Worm (Caenorhabditis elegans) whole organism, L4/young adult: ENCODE measurements around the gene sul-1.

Experiments
- W03F9.2 ChIP-seq: fragments of 150-350 bp; optimal IDR thresholded peaks from 2 replicates; lab custom pipeline; 2014; ENCODE audit warnings: missing biosample characterization, missing genetic modification characterization
- dao-5 ChIP-seq: sonication (generic microtip); optimal IDR thresholded peaks from 2 replicates; lab custom pipeline; 2016; ENCODE audit warnings: missing genotype, missing genetic modification characterization, moderate library complexity, missing compliant biosample characterization
- him-1 ChIP-seq: sonication (generic microtip); optimal IDR thresholded peaks from 2 replicates; lab custom pipeline; 2016; ENCODE audit warnings: missing genotype, missing genetic modification reagents, missing genetic modification characterization, missing compliant biosample characterization

Gene sul-1

DNA sequence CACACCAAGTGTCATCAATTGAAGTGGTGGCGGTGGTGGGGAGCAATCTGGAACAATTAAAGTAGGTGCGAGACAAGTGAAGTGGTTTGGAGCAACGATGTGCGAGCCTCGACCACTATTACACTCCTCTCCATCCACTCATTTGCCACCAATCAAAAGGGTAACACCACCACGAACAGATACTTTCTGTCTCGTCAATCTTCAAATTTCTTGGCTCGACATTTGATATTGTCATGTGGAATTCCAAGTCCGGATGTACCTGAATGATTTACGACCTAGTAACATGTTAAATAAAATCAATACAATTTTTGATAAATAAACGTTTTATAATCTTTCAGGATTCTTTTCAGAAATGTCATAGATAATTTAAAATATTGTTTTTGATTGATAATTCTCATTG lies at the start of gene sul-1:
TSS of gene sul-1 (minus strand) at position 101 of the 400 bp plus-strand sequence.
- TF ChIP-seq W03F9.2 (tag; lab: Kevin White, UChicago): no peak
- TF ChIP-seq dao-5 (tag; lab: Kevin White, UChicago): no peak
- no peak for TF ChIP-seq him-1 (tag; lab: Kevin White, UChicago)

DNA sequence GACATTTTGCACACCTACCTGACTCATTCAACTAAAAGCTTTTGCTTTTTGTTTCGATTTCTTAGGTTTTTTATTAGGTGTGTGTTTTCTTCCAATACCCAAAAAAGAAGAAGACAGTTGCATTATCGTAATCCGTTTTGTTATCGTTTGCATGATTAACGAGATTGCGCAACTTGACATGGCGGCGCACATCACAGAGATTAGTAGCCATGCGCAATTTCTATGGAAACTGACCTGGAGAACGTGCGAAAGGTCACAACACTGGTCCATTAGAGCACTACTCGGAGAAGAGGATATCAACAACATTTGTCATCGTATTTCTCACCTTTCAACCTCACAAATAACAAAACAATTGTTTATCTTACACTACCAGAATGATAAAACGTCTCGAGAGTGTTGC lies 46.1 kb upstream of the sul-1 start:
- no peak for TF ChIP-seq dao-5 (tag; lab: Kevin White, UChicago)
- TF ChIP-seq W03F9.2 (tag; lab: Kevin White, UChicago): no peak
- no peak for TF ChIP-seq him-1 (tag; lab: Kevin White, UChicago)

DNA sequence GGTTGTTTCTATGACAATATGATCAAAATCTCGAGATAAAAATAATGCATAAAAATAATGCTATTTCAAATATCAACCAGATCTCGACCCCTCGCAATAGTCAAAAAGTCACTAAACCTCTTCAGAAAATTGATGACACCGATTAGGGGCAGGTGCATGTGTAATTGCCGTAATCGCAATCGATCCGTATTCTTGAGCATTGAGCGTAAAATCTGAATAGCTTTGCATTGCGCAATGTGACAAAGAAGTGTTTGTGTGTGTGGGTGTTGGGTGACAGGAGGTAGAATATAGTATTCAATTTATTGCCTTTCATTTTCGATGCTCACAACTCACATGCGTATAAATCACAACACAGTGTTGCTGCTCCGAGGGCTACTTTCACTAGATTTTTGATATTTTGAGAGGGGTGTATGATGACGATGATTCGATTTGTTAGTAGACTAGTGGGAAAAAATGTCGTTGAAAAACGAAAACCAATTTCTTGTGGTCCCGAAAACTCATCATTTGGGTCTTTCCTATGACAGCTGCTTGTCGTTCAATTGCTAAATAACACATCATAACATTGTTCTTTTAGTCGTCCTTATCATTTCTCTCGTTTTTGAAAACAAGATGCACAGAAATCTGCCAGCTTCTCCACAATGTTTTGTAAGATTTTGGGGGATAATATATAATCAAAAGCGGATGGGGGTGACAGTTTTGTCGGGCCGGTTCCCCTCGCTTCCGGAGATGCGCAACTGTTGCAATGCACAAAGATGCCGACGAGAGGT lies 45.4 kb upstream of the sul-1 start:
- TF ChIP-seq W03F9.2 (tag; lab: Kevin White, UChicago) (no peak), him-1 (tag; lab: Kevin White, UChicago) (no peak), dao-5 (tag; lab: Kevin White, UChicago) (no peak)

DNA sequence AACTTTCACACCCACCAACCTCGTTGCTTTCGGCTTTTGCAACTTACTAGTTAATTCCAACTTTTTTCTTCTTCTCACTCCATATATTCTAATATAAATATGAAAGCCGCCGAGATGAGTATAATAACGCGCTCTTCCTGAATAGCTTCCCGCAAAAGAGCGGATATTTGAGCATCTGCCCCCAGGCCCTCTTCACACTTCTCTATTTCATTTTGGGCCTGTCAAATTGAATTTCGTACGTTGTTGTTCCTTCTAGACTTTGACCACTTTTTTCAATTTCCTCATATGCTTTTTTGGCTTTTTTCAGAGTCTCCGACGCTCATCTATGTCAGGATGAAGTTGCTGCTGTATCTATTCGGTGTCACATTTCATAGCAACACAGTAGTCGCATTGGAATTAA lies 44.3 kb upstream of the sul-1 start, which contains the start of gene ddr-2:
TSS of gene ddr-2 (plus strand) at position 301 of the 400 bp plus-strand sequence.
- TF ChIP-seq dao-5 (tag; lab: Kevin White, UChicago) (no peak), him-1 (tag; lab: Kevin White, UChicago) (no peak), W03F9.2 (tag; lab: Kevin White, UChicago) (no peak)

DNA sequence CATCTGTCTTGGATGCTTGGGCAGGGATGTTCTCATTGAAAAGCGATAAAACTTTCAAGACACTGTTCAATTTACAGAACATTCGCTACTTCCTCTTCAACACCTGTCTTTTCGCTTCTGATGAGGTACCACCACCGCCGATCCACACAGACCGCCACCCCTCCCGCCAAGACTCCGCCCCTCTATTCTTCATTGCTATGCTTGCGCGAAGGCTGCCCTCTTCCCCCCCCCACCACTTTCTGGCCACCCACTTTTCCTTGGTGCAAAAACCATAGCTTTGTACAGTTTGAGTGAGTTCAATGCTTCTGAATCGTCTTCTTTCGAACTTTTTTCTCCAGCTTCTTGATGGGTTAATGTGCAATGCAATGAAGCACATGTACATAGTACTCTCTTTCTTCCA lies 43.2 kb upstream of the sul-1 start:
- TF ChIP-seq W03F9.2 (tag; lab: Kevin White, UChicago): no peak
- no peak for TF ChIP-seq dao-5 (tag; lab: Kevin White, UChicago)
- TF ChIP-seq him-1 (tag; lab: Kevin White, UChicago): no peak

DNA sequence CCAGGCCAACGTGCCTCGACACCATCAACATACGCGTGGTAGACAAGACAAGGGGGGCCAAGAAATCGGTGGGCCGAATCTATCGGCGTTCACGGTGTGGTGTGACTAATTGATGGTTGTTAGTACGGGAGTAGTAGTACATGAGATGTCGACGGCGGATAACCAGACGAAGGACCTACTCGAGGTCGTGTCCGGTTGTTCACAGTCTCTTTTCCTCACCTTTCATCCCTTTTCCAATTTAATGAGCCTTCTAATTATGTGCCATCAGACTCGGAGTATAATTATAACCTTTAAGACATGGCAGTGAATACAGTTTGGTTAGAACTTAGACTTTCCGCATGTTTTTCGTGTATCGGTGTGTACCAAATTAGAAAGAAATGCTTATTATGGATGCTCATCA lies 40.0 kb upstream of the sul-1 start:
- TF ChIP-seq W03F9.2 (tag; lab: Kevin White, UChicago) (no peak), him-1 (tag; lab: Kevin White, UChicago) (no peak), dao-5 (tag; lab: Kevin White, UChicago) (no peak)

DNA sequence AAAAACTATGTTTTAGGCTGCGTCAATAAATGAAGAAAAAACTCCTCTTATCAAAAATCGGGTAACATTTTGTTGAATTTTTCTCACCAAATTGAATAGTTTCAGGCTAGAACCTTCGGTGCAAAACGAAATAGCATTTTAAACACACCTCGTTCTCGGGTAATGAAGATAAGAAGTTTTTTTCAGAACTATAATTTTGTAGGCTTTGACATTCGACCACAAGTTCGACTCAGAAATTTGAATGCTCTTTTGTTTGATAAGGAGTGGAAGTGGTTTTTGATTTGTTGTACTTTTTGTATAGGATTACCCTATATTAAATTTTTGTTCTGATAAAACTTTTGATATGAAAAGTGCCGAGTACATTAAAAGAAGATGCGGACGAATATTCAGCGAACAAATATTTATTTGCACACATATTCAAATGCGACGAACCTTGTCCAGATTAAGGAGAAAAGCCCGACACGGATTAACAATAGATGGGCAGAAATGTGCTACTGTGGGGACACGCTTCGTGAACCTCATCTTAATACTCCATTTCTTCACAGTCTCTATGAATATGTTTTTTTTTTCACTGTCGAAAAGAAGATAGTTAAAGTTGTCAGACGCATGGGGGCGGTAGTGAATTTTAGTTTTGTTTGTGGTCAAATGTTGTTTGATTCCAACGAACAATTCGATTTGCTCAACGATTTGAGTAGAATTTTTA lies 36.0 kb upstream of the sul-1 start:
- TF ChIP-seq dao-5 (tag; lab: Kevin White, UChicago): no peak
- TF ChIP-seq W03F9.2 (tag; lab: Kevin White, UChicago): no peak
- no peak for TF ChIP-seq him-1 (tag; lab: Kevin White, UChicago)

DNA sequence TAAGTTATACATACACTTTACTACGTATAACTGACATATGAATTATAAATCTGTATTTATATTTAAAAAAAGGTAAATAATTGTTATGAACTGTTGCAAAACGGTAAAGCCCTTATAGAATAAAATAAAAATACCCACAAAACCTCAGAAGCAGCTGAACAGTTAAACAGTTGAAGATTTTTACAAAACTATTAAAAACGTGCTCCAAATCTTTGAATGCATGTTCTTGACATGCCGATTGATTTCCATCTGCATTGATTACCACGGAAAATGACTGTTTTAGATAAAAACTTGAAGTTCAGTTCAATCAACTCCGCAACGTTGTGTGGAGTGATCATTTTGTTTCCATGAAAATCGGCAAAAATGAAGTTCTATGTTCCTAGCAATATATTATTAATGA lies 33.4 kb upstream of the sul-1 start, which contains the start of gene F11D5.7:
TSS of gene F11D5.7 (plus strand) at position 301 of the 400 bp plus-strand sequence.
- TF ChIP-seq him-1 (tag; lab: Kevin White, UChicago) (no peak), dao-5 (tag; lab: Kevin White, UChicago) (no peak), W03F9.2 (tag; lab: Kevin White, UChicago) (no peak)

DNA sequence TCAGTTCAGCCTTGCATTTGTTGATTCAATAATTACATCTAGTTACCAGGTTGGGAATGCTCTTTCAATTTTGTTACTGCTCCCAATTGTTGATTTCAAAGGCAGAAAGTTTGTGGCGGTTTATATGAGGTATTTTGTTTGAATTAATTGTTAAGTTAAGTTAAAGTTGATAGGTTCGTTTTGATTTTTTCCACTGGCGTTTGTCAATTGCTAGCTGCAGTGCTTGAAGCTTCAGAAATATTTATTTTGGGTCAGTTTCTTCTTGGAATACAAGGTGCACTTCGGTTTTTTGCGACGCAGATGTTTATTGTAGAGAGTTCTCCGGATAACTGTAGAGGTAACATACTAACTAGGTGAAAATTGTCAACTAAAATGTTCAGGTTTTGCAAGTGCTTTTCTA lies 31.1 kb upstream of the sul-1 start, which contains the start of gene F11D5.5:
TSS of gene F11D5.5 (plus strand) at position 301 of the 400 bp plus-strand sequence.
- no peak for TF ChIP-seq him-1 (tag; lab: Kevin White, UChicago)
- no peak for TF ChIP-seq W03F9.2 (tag; lab: Kevin White, UChicago)
- no peak for TF ChIP-seq dao-5 (tag; lab: Kevin White, UChicago)

DNA sequence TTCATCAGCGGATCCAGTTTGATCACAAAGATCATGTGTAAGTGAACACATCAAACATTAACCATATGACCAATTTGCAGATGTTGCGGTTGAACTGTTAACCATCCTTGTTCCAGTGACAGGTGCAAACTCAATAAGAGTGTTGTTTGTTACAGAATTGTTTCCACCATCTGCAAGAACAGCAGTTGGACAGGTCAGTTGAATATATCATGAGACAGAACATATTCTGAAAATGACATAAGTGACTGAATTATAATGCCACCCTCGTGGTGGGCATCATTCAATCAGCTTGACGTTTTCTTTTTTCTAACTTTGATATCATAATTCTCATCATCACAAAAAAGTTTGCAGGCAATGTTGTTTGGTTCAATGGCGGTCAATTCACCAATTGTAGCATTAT lies 29.9 kb upstream of the sul-1 start:
- TF ChIP-seq him-1 (tag; lab: Kevin White, UChicago) (no peak), dao-5 (tag; lab: Kevin White, UChicago) (no peak), W03F9.2 (tag; lab: Kevin White, UChicago) (no peak)

DNA sequence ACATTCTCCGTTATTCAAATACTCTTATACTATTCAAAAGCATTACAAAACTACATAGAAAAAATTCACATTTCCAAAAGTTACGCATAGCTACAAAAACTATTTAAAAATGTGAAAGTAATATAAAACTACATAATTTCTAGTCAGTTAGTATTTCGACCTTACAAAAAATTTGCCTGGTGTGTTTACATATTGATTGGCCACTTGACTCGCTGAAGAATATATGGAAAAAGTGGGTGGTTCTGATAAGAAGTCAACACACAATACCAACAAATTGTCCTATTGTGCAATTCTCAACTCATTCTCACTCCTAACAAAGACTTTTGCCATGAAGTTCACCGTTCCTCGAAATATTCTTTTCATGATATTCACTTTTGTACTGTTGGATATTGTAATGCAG lies 27.9 kb upstream of the sul-1 start, which contains the start of gene K09C4.1:
TSS of gene K09C4.1 (plus strand) at position 301 of the 400 bp plus-strand sequence.
- TF ChIP-seq him-1 (tag; lab: Kevin White, UChicago) (no peak), dao-5 (tag; lab: Kevin White, UChicago) (no peak), W03F9.2 (tag; lab: Kevin White, UChicago) (no peak)

DNA sequence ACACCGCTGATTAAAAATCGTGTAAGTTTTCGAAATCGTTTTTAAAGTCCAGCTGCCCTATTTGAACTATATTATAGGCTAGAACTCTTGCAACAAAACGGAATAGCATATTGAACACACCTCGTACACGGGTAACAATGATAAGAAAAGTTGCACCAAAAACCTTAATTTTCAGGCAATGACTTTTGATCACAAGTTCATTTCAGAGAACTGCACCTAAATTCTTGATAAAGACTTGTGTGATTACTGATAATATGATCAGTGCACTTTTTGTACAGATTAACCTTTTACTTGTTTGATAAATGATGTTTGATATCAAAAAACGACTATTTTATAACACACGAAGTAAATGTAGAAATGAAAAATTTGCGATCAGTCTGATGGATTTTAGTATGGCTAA lies 27.1 kb upstream of the sul-1 start:
- TF ChIP-seq W03F9.2 (tag; lab: Kevin White, UChicago) (no peak), dao-5 (tag; lab: Kevin White, UChicago) (no peak), him-1 (tag; lab: Kevin White, UChicago) (no peak)

DNA sequence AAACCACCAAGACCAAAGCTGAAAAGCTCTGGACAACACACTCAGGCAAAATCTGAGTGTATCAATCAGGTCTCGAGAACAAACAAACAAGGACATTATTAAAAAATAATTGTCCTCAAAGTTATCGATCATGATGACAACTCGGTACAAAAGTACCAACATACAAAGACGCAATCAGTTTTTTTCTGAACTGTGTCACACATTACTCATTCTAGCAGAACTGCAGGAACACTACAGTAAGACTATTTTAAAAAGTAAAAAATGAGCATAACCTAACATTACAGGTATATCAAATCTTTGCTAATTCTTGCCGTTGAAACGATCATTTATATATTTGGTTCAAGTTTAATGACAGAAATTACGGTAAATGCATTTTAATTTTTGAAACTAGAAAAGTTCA lies 25.5 kb upstream of the sul-1 start, which contains the start of gene K09C4.2:
TSS of gene K09C4.2 (plus strand) at position 301 of the 400 bp plus-strand sequence.
- TF ChIP-seq W03F9.2 (tag; lab: Kevin White, UChicago) (no peak), him-1 (tag; lab: Kevin White, UChicago) (no peak), dao-5 (tag; lab: Kevin White, UChicago) (no peak)
